Worm (Caenorhabditis elegans) whole organism, late embryonic: ENCODE data around the gene ostb-1.

Experiments
- C08G9.2 ChIP-seq: sonication (generic microtip); optimal IDR thresholded peaks from 2 replicates; lab custom pipeline; 2016; ENCODE audit warnings: mild to moderate bottlenecking, missing genetic modification characterization, moderate library complexity, missing compliant biosample characterization
- C38D4.7 ChIP-seq: fragments of 200-800 bp; sonication (Bioruptor generic); optimal IDR thresholded peaks from 2 replicates; lab custom pipeline; 2018; ENCODE audit warnings: mild to moderate bottlenecking, missing genetic modification characterization, moderate library complexity, missing compliant biosample characterization
- K02D7.2 ChIP-seq: sonication (generic microtip); optimal IDR thresholded peaks from 2 replicates; lab custom pipeline; 2017; ENCODE audit warnings: mild to moderate bottlenecking, missing genetic modification characterization, missing compliant biosample characterization
- Y22D7AL.16 ChIP-seq: sonication (generic microtip); optimal IDR thresholded peaks from 2 replicates; lab custom pipeline; 2016; ENCODE audit warnings: missing genetic modification characterization, missing compliant biosample characterization
- ahr-1 ChIP-seq: sonication (generic microtip); optimal IDR thresholded peaks from 2 replicates; lab custom pipeline; 2016; ENCODE audit warnings: missing genetic modification characterization, missing compliant biosample characterization
- ama-1 ChIP-seq: fragments of 150-350 bp; optimal IDR thresholded peaks from 2 replicates; lab custom pipeline; 2014
- ceh-22 ChIP-seq: sonication (generic microtip); optimal IDR thresholded peaks from 2 replicates; lab custom pipeline; 2017; ENCODE audit warnings: missing biosample characterization, missing genetic modification characterization
- dmd-4 ChIP-seq: sonication (generic microtip); optimal IDR thresholded peaks from 2 replicates; lab custom pipeline; 2016; ENCODE audit warnings: borderline replicate concordance, missing genetic modification characterization, missing compliant biosample characterization
- fkh-10 ChIP-seq: fragments of 150-350 bp; optimal IDR thresholded peaks from 2 replicates; lab custom pipeline; 2014; ENCODE audit warnings: missing biosample characterization, missing genetic modification reagents, missing genetic modification characterization
- fkh-6 ChIP-seq: sonication (generic microtip); optimal IDR thresholded peaks from 2 replicates; lab custom pipeline; 2016; ENCODE audit warnings: missing genetic modification characterization, missing compliant biosample characterization
- hlh-6 ChIP-seq: sonication (generic microtip); optimal IDR thresholded peaks from 2 replicates; lab custom pipeline; 2016; ENCODE audit warnings: missing genotype, missing genetic modification characterization, missing compliant biosample characterization
- hlh-8 ChIP-seq: sonication (generic microtip); optimal IDR thresholded peaks from 2 replicates; lab custom pipeline; 2016; ENCODE audit warnings: missing genotype, missing genetic modification characterization, missing compliant biosample characterization
- lim-6 ChIP-seq: sonication (generic microtip); optimal IDR thresholded peaks from 2 replicates; lab custom pipeline; 2016; ENCODE audit warnings: missing genetic modification characterization, missing compliant biosample characterization
- nhr-11 ChIP-seq: fragments of 150-350 bp; optimal IDR thresholded peaks from 2 replicates; lab custom pipeline; 2014; ENCODE audit warnings: missing biosample characterization, missing genetic modification characterization
- nhr-232 ChIP-seq: sonication (generic microtip); optimal IDR thresholded peaks from 2 replicates; lab custom pipeline; 2016; ENCODE audit warnings: missing genetic modification characterization, missing compliant biosample characterization
- odd-2 ChIP-seq: sonication (generic microtip); optimal IDR thresholded peaks from 2 replicates; lab custom pipeline; 2017; ENCODE audit warnings: antibody characterized with exemption, mild to moderate bottlenecking, missing genetic modification characterization, missing compliant biosample characterization
- pax-1 ChIP-seq: fragments of 150-350 bp; optimal IDR thresholded peaks from 2 replicates; lab custom pipeline; 2014; ENCODE audit warnings: missing biosample characterization, missing genetic modification characterization
- pha-2 ChIP-seq: sonication (generic microtip); optimal IDR thresholded peaks from 2 replicates; lab custom pipeline; 2017; ENCODE audit warnings: mild to moderate bottlenecking, missing genetic modification characterization, missing compliant biosample characterization
- pha-4 ChIP-seq: fragments of 150-350 bp; optimal IDR thresholded peaks from 2 replicates; lab custom pipeline; 2018; ENCODE audit warnings: missing biosample characterization, missing genetic modification reagents, missing genetic modification characterization
- ref-2 ChIP-seq: sonication (generic microtip); optimal IDR thresholded peaks from 2 replicates; lab custom pipeline; 2016; ENCODE audit warnings: missing genetic modification characterization, missing compliant biosample characterization
- rnt-1 ChIP-seq: sonication (generic microtip); optimal IDR thresholded peaks from 2 replicates; lab custom pipeline; 2016; ENCODE audit warnings: missing genetic modification characterization, missing compliant biosample characterization
- tbx-2 ChIP-seq: sonication (generic microtip); optimal IDR thresholded peaks from 2 replicates; lab custom pipeline; 2016; ENCODE audit warnings: missing genetic modification characterization, missing compliant biosample characterization
- tbx-7 ChIP-seq: sonication (generic microtip); optimal IDR thresholded peaks from 2 replicates; lab custom pipeline; 2016; ENCODE audit warnings: missing genotype, missing genetic modification characterization, missing compliant biosample characterization
- unc-42 ChIP-seq: sonication (generic microtip); optimal IDR thresholded peaks from 2 replicates; lab custom pipeline; 2016; ENCODE audit warnings: missing genotype, missing genetic modification characterization, missing compliant biosample characterization
- unc-55 ChIP-seq: sonication (generic microtip); optimal IDR thresholded peaks from 2 replicates; lab custom pipeline; 2017; ENCODE audit warnings: missing biosample characterization, missing genetic modification reagents, missing genetic modification characterization
- zip-5 ChIP-seq: sonication (generic microtip); optimal IDR thresholded peaks from 2 replicates; lab custom pipeline; 2016; ENCODE audit warnings: missing genetic modification characterization, missing compliant biosample characterization

The ostb-1 gene

ce11 chrII:7895190-7895589 lies 30.9 kb downstream of the ostb-1 start:
- no peak for TF ChIP-seq K02D7.2
- peak; percentile 54 for TF ChIP-seq unc-55 (GFP tag; lab: Kevin White, UChicago)
- TF ChIP-seq, all 69 proteins: peak for 1

ce11 chrII:7900190-7900672 lies 35.9 kb downstream of the ostb-1 start, which contains the start of gene rev-1:
Gene rev-1, plus strand, starts transcription at chrII:7900622.
- TF ChIP-seq unc-42 (tag; lab: Kevin White, UChicago) (peak; percentile 40), hlh-8 (tag; lab: Kevin White, UChicago) (no peak), rnt-1 (no peak)

ce11 chrII:7900762-7901161 lies 36.5 kb downstream of the ostb-1 start:
- TF ChIP-seq zip-5 (tag; lab: Kevin White, UChicago): no peak
- no peak for TF ChIP-seq tbx-7
- TF ChIP-seq fkh-6: no peak
- TF ChIP-seq hlh-8 (tag; lab: Kevin White, UChicago): no peak
- no peak for TF ChIP-seq hlh-6
- TF ChIP-seq ama-1 (lab: Kevin White, UChicago): no peak
- no peak for TF ChIP-seq Y22D7AL.16 (tag; lab: Kevin White, UChicago)
- no peak for TF ChIP-seq pha-4 (tag; lab: Kevin White, UChicago)
- TF ChIP-seq lim-6 (tag; lab: Kevin White, UChicago): no peak
- no peak for TF ChIP-seq C08G9.2
- no peak for TF ChIP-seq ref-2 (tag; lab: Kevin White, UChicago)
- no peak for TF ChIP-seq tbx-2 (tag; lab: Kevin White, UChicago)

ce11 chrII:7901990-7902389 lies 37.7 kb downstream of the ostb-1 start:
- TF ChIP-seq pax-1: no peak
- no peak for TF ChIP-seq tbx-7
- TF ChIP-seq dmd-4 (tag; lab: Kevin White, UChicago): no peak
- TF ChIP-seq C38D4.7 (GFP tag; lab: Kevin White, UChicago): no peak
- TF ChIP-seq ama-1 (lab: Kevin White, UChicago): no peak

ce11 chrII:7907539-7907997 lies 43.3 kb downstream of the ostb-1 start, which contains the start of gene best-23:
Gene best-23, minus strand, starts transcription at chrII:7907589.
- no peak for TF ChIP-seq fkh-10 (GFP tag; lab: Kevin White, UChicago)
- TF ChIP-seq pha-2: no peak
- no peak for TF ChIP-seq tbx-2 (tag; lab: Kevin White, UChicago)

- TF ChIP-seq ceh-22 (tag; lab: Kevin White, UChicago): no peak
- TF ChIP-seq nhr-11 (tag; lab: Kevin White, UChicago): no peak
- TF ChIP-seq odd-2 (tag; lab: Kevin White, UChicago): no peak
- no peak for TF ChIP-seq tbx-2 (tag; lab: Kevin White, UChicago)
- TF ChIP-seq ahr-1 (tag; lab: Kevin White, UChicago): no peak
- TF ChIP-seq nhr-232 (tag; lab: Kevin White, UChicago): no peak
Measured at ce11 chrII:7911015-7911414, 46.7 kb downstream of the ostb-1 start, which contains the start of gene ZK675.4. Gene ZK675.4, plus strand, starts transcription at chrII:7911315.
